Fruit fly (Drosophila melanogaster) whole organism, embryonic: ENCODE measurements around the gene CG14326.

Experiments used
- Abd-B ChIP-seq: fragments of 200-800 bp; sonication (Bioruptor generic); optimal IDR thresholded peaks from 2 replicates; lab custom pipeline; 2018; ENCODE audit warnings: missing biosample characterization, mild to moderate bottlenecking, missing genetic modification characterization, moderate library complexity
- Awh ChIP-seq: fragments of 200-800 bp; sonication (Bioruptor generic); IDR thresholded peaks from 2 replicates; pipeline ENCODE4, ENCODE4 v1.3.6; 2022; ENCODE audit warnings: missing biosample characterization, missing genetic modification characterization
- CG10267 ChIP-seq: fragments of 200-800 bp; sonication (Bioruptor generic); optimal IDR thresholded peaks from 2 replicates; lab custom pipeline; 2018; ENCODE audit warnings: missing biosample characterization, mild to moderate bottlenecking, missing genetic modification characterization, moderate library complexity
- CG10543 ChIP-seq: fragments of 200-800 bp; sonication (Bioruptor generic); optimal IDR thresholded peaks from 3 replicates; lab custom pipeline; 2017; ENCODE audit warnings: missing biosample characterization, mild to moderate bottlenecking, missing genetic modification characterization, moderate library complexity
- CG10565 ChIP-seq: fragments of 200-800 bp; sonication (Bioruptor generic); optimal IDR thresholded peaks from 3 replicates; lab custom pipeline; 2016; ENCODE audit warnings: missing biosample characterization, mild to moderate bottlenecking, missing genetic modification characterization
- CG10979 ChIP-seq: fragments of 200-800 bp; sonication (Bioruptor generic); optimal IDR thresholded peaks from 2 replicates; lab custom pipeline; 2018; ENCODE audit warnings: missing biosample characterization, mild to moderate bottlenecking, missing genetic modification characterization, moderate library complexity
- CG11504 ChIP-seq: fragments of 200-800 bp; sonication (Bioruptor generic); optimal IDR thresholded peaks from 3 replicates; lab custom pipeline; 2019; ENCODE audit warnings: missing biosample characterization, mild to moderate bottlenecking, missing genetic modification characterization, moderate library complexity
- CG12071 ChIP-seq: fragments of 200-800 bp; sonication (Bioruptor generic); optimal IDR thresholded peaks from 3 replicates; lab custom pipeline; 2018; ENCODE audit warnings: missing biosample characterization, mild to moderate bottlenecking, missing genetic modification characterization
- CG12155 ChIP-seq: fragments of 200-800 bp; sonication (Bioruptor generic); optimal IDR thresholded peaks from 3 replicates; lab custom pipeline; 2016; ENCODE audit warnings: missing biosample characterization, missing genetic modification characterization
- CG12391 ChIP-seq: fragments of 200-800 bp; sonication (Bioruptor generic); optimal IDR thresholded peaks from 3 replicates; lab custom pipeline; 2018; ENCODE audit warnings: missing biosample characterization, mild to moderate bottlenecking, missing genetic modification characterization, moderate library complexity
- CG13424 ChIP-seq: fragments of 200-800 bp; sonication (Bioruptor generic); optimal IDR thresholded peaks from 2 replicates; lab custom pipeline; 2019; ENCODE audit warnings: missing biosample characterization, mild to moderate bottlenecking, missing genetic modification characterization, moderate library complexity
- CG14710 ChIP-seq: fragments of 200-800 bp; sonication (Bioruptor generic); optimal IDR thresholded peaks from 3 replicates; lab custom pipeline; 2019; ENCODE audit warnings: missing biosample characterization, mild to moderate bottlenecking, missing genetic modification characterization, moderate library complexity
- CG15696 ChIP-seq: fragments of 200-800 bp; sonication (Bioruptor generic); optimal IDR thresholded peaks from 2 replicates; lab custom pipeline; 2019; ENCODE audit warnings: missing biosample characterization, mild to moderate bottlenecking, missing genetic modification characterization, moderate library complexity
- CG17829 ChIP-seq: fragments of 200-800 bp; optimal IDR thresholded peaks from 2 replicates; lab custom pipeline; 2019; ENCODE audit warnings: missing biosample characterization, mild to moderate bottlenecking, missing genetic modification characterization, moderate library complexity
- CG18262 ChIP-seq: fragments of 200-800 bp; optimal IDR thresholded peaks from 3 replicates; lab custom pipeline; 2019; ENCODE audit warnings: missing biosample characterization, mild to moderate bottlenecking, missing genetic modification characterization, moderate library complexity
- CG2199 ChIP-seq: fragments of 200-800 bp; sonication (Bioruptor generic); IDR thresholded peaks from 3 replicates; pipeline ENCODE4 v1.3.6; 2022; ENCODE audit warnings: missing biosample characterization, missing genetic modification characterization
- CG31441 ChIP-seq: fragments of 200-800 bp; sonication (Bioruptor generic); IDR thresholded peaks from 2 replicates; pipeline ENCODE4 v1.3.6; 2022; ENCODE audit warnings: missing biosample characterization, missing genetic modification characterization
- CG3163 ChIP-seq: fragments of 200-800 bp; sonication (Bioruptor generic); optimal IDR thresholded peaks from 3 replicates; lab custom pipeline; 2016; ENCODE audit warnings: missing biosample characterization, missing genetic modification characterization
- CG7745 ChIP-seq: fragments of 200-800 bp; sonication (Bioruptor generic); optimal IDR thresholded peaks from 2 replicates; lab custom pipeline; 2018; ENCODE audit warnings: missing biosample characterization, mild to moderate bottlenecking, missing genetic modification characterization, moderate library complexity
- CG7839 ChIP-seq: fragments of 200-800 bp; sonication (Bioruptor generic); optimal IDR thresholded peaks from 3 replicates; lab custom pipeline; 2018; ENCODE audit warnings: missing biosample characterization, mild to moderate bottlenecking, missing genetic modification characterization, moderate library complexity
- CG8924 ChIP-seq: fragments of 200-800 bp; optimal IDR thresholded peaks from 3 replicates; lab custom pipeline; 2019; ENCODE audit warnings: missing biosample characterization, mild to moderate bottlenecking, missing genetic modification characterization, moderate library complexity
- CG9727 ChIP-seq: fragments of 200-800 bp; sonication (Bioruptor generic); optimal IDR thresholded peaks from 3 replicates; lab custom pipeline; 2017; ENCODE audit warnings: missing biosample characterization, mild to moderate bottlenecking, missing genetic modification characterization
- CHES-1-like ChIP-seq: fragments of 200-800 bp; sonication (Bioruptor generic); optimal IDR thresholded peaks from 2 replicates; lab custom pipeline; 2016; ENCODE audit warnings: missing biosample characterization, missing genetic modification characterization
- CoRest ChIP-seq: fragments of 200-800 bp; sonication (Bioruptor generic); optimal IDR thresholded peaks from 3 replicates; lab custom pipeline; 2018; ENCODE audit warnings: missing biosample characterization, mild to moderate bottlenecking, missing genetic modification characterization, moderate library complexity
- D19B ChIP-seq: fragments of 200-800 bp; sonication (Bioruptor generic); optimal IDR thresholded peaks from 2 replicates; lab custom pipeline; 2017; ENCODE audit warnings: missing biosample characterization, mild to moderate bottlenecking, missing genetic modification characterization
- Dip3 ChIP-seq: fragments of 200-800 bp; sonication (Bioruptor generic); optimal IDR thresholded peaks from 3 replicates; lab custom pipeline; 2016; ENCODE audit warnings: missing biosample characterization, missing genetic modification characterization
- Ets97D ChIP-seq: fragments of 200-800 bp; sonication (Bioruptor generic); optimal IDR thresholded peaks from 3 replicates; lab custom pipeline; 2016; ENCODE audit warnings: missing biosample characterization, missing genetic modification characterization
- H15 ChIP-seq: fragments of 200-800 bp; sonication (Bioruptor generic); IDR thresholded peaks from 3 replicates; pipeline ENCODE4 v1.3.6; 2022; ENCODE audit warnings: missing biosample characterization, missing genetic modification characterization
- HLHmδ ChIP-seq: fragments of 200-800 bp; sonication (Bioruptor generic); optimal IDR thresholded peaks from 2 replicates; lab custom pipeline; 2018; ENCODE audit warnings: missing biosample characterization, mild to moderate bottlenecking, missing genetic modification characterization, moderate library complexity
- Kr ChIP-seq: fragments of 200-800 bp; sonication (Bioruptor generic); optimal IDR thresholded peaks from 2 replicates; lab custom pipeline; 2017; ENCODE audit warnings: missing biosample characterization, mild to moderate bottlenecking, missing genetic modification characterization
- PHDP ChIP-seq: fragments of 200-800 bp; sonication (Bioruptor generic); optimal IDR thresholded peaks from 3 replicates; lab custom pipeline; 2018; ENCODE audit warnings: missing biosample characterization, mild to moderate bottlenecking, missing genetic modification characterization, moderate library complexity
- Sox102F ChIP-seq: fragments of 200-800 bp; sonication (Bioruptor generic); optimal IDR thresholded peaks from 2 replicates; lab custom pipeline; 2018; ENCODE audit warnings: missing biosample characterization, mild to moderate bottlenecking, missing genetic modification characterization, moderate library complexity
- bcd ChIP-seq: fragments of 200-800 bp; sonication (Bioruptor generic); optimal IDR thresholded peaks from 2 replicates; lab custom pipeline; 2017; ENCODE audit warnings: missing biosample characterization, mild to moderate bottlenecking, missing genetic modification characterization
- bigmax ChIP-seq: fragments of 200-800 bp; sonication (Bioruptor generic); optimal IDR thresholded peaks from 2 replicates; lab custom pipeline; 2018; ENCODE audit warnings: missing biosample characterization, mild to moderate bottlenecking, missing genetic modification characterization
- dmrt11E ChIP-seq: fragments of 200-800 bp; sonication (Bioruptor generic); optimal IDR thresholded peaks from 3 replicates; lab custom pipeline; 2018; ENCODE audit warnings: missing biosample characterization, mild to moderate bottlenecking, missing genetic modification characterization, moderate library complexity
- gce ChIP-seq: fragments of 200-800 bp; sonication (Bioruptor generic); IDR thresholded peaks from 3 replicates; pipeline ENCODE4 v1.3.6; 2022; ENCODE audit warnings: missing biosample characterization, missing genetic modification characterization
- gfzf ChIP-seq: fragments of 200-800 bp; sonication (Bioruptor generic); optimal IDR thresholded peaks from 2 replicates; lab custom pipeline; 2016; ENCODE audit warnings: missing biosample characterization, mild to moderate bottlenecking, missing genetic modification characterization, moderate library complexity
- grau ChIP-seq: fragments of 200-800 bp; optimal IDR thresholded peaks from 3 replicates; lab custom pipeline; 2019; ENCODE audit warnings: missing biosample characterization, mild to moderate bottlenecking, missing genetic modification characterization, moderate library complexity
- h ChIP-seq: fragments of >200 bp; optimal IDR thresholded peaks from 2 replicates; lab custom pipeline; 2017
- jigr1 ChIP-seq: fragments of 200-800 bp; sonication (Bioruptor generic); IDR thresholded peaks from 3 replicates; pipeline ENCODE4 v1.3.6; 2022; ENCODE audit warnings: missing biosample characterization, missing genetic modification characterization
- kay ChIP-seq: fragments of 200-800 bp; sonication (Bioruptor generic); optimal IDR thresholded peaks from 2 replicates; lab custom pipeline; 2016; ENCODE audit warnings: missing biosample characterization, missing genetic modification characterization
- lola ChIP-seq, 3 experiments: fragments of >200 bp in 2 of 3; fragments of 200-800 bp in 1 of 3; sonication (Bioruptor generic) in 1 of 3; optimal IDR thresholded peaks; 2 replicates each; lab custom pipeline; 2017 to 2019; ENCODE audit warnings: missing biosample characterization in 3 of 3, missing genetic modification characterization in 3 of 3, mild to moderate bottlenecking in 1 of 3, moderate library complexity in 1 of 3
- phol ChIP-seq: fragments of 200-800 bp; sonication (Bioruptor generic); optimal IDR thresholded peaks from 3 replicates; lab custom pipeline; 2018; ENCODE audit warnings: missing biosample characterization, mild to moderate bottlenecking, missing genetic modification characterization, moderate library complexity
- pzg ChIP-seq: fragments of 200-800 bp; sonication (Bioruptor generic); optimal IDR thresholded peaks from 3 replicates; lab custom pipeline; 2018; ENCODE audit warnings: missing biosample characterization, mild to moderate bottlenecking, missing genetic modification characterization, moderate library complexity
- sc ChIP-seq, 3 experiments: fragments of >200 bp in 2 of 3; fragments of 200-800 bp in 1 of 3; sonication (Bioruptor generic) in 1 of 3; optimal IDR thresholded peaks; 2 replicates in 2 of 3; 3 replicates in 1 of 3; lab custom pipeline; 2017; ENCODE audit warnings: mild to moderate bottlenecking in 1 of 3, missing biosample characterization in 1 of 3, missing genetic modification characterization in 1 of 3, missing genetic modification reagents in 1 of 3
- schlank ChIP-seq: fragments of 200-800 bp; sonication (Bioruptor generic); optimal IDR thresholded peaks from 2 replicates; lab custom pipeline; 2018; ENCODE audit warnings: missing biosample characterization, mild to moderate bottlenecking, missing genetic modification characterization
- sd ChIP-seq: fragments of 200-800 bp; sonication (Bioruptor generic); optimal IDR thresholded peaks from 3 replicates; lab custom pipeline; 2018; ENCODE audit warnings: missing biosample characterization, mild to moderate bottlenecking, missing genetic modification characterization, moderate library complexity
- sens ChIP-seq: fragments of 200-800 bp; sonication (Bioruptor generic); peaks from one replicate; lab custom pipeline; 2016; ENCODE audit warnings: missing biosample characterization, missing genetic modification characterization
- sisA ChIP-seq: fragments of 200-800 bp; sonication (Bioruptor generic); IDR thresholded peaks from 2 replicates; pipeline ENCODE4 v1.3.6; 2022; ENCODE audit warnings: missing biosample characterization, missing genetic modification characterization
- tna ChIP-seq: fragments of 200-800 bp; sonication (Bioruptor generic); IDR thresholded peaks from 2 replicates; pipeline ENCODE4 v1.3.6; 2022; ENCODE audit warnings: missing biosample characterization, missing genetic modification characterization; ENCODE audit not compliant: partially characterized antibody

Gene CG14326

dm6 chr3R:17591831-17592230 is 27.1 kb upstream of the CG14326 start:
- TF ChIP-seq kay (GFP tag; lab: Kevin White, UChicago) (no peak), CG18262 (tag; lab: Kevin White, UChicago) (peak; percentile 41), Abd-B (no peak), CG12391 (peak; percentile 22), sens (GFP tag; lab: Kevin White, UChicago) (peak; percentile 77), H15 (no peak), Sox102F (GFP tag; lab: Kevin White, UChicago) (peak; percentile 8), phol (tag; lab: Kevin White, UChicago) (peak; percentile 48), sd (tag; lab: Kevin White, UChicago) (no peak), Kr (GFP tag; lab: Kevin White, UChicago) (no peak), h (lab: Kevin White, UChicago) (no peak), tna (GFP tag; lab: Robert Waterston, UW) (no peak), D19B (GFP tag; lab: Kevin White, UChicago) (no peak), CG17829 (tag; lab: Kevin White, UChicago) (peak; percentile 12), sisA (GFP tag; lab: Robert Waterston, UW) (0 out of 2 replicates have a peak, but pooled peaks have one; percentile 19), CG12155 (GFP tag; lab: Kevin White, UChicago) (no peak), CG3163 (GFP tag; lab: Kevin White, UChicago) (no peak), gce (GFP tag; lab: Robert Waterston, UW) (no peak), sc (optimal IDR thresholded peaks at IDR 0.05; lab: Kevin White, UChicago) (no peak), sc (GFP tag; optimal IDR thresholded peaks at IDR 0.05; lab: Kevin White, UChicago) (no peak), PHDP (tag; lab: Kevin White, UChicago) (no peak), gfzf (GFP tag; lab: Kevin White, UChicago) (no peak), CG10543 (GFP tag; lab: Kevin White, UChicago) (no peak), jigr1 (GFP tag; lab: Robert Waterston, UW) (no peak), CG7745 (tag; lab: Kevin White, UChicago) (no peak), CG14710 (tag; lab: Kevin White, UChicago) (peak; percentile 16), grau (tag; lab: Kevin White, UChicago) (no peak), Dip3 (no peak), bcd (GFP tag; lab: Kevin White, UChicago) (no peak), pzg (GFP tag; lab: Kevin White, UChicago) (no peak), CG13424 (peak; percentile 11), CG12071 (no peak), Ets97D (GFP tag; lab: Kevin White, UChicago) (no peak), CoRest (tag; lab: Kevin White, UChicago) (peak; percentile 10), CG15696 (tag; lab: Kevin White, UChicago) (peak; percentile 4), CG10267 (peak; percentile 9), CG10979 (tag; lab: Kevin White, UChicago) (peak; percentile 40), CG11504 (tag; lab: Kevin White, UChicago) (peak; percentile 54), bigmax (GFP tag; lab: Kevin White, UChicago) (no peak), HLHmδ (GFP tag; lab: Kevin White, UChicago) (no peak), CG31441 (GFP tag; lab: Robert Waterston, UW) (0 out of 2 replicates have a peak, but pooled peaks have one; percentile 13), schlank (tag; lab: Kevin White, UChicago) (no peak), Awh (GFP tag; lab: Robert Waterston, UW) (peak; percentile 58; the same call in 1 of the 2 replicates), dmrt11E (peak; percentile 42), CG9727 (peak; percentile 16), CG10565 (GFP tag; lab: Kevin White, UChicago) (no peak), CG8924 (tag; lab: Kevin White, UChicago) (peak; percentile 7), CHES-1-like (GFP tag; lab: Kevin White, UChicago) (no peak), CG7839 (tag; lab: Kevin White, UChicago) (peak; percentile 31), CG2199 (no peak), lola (GFP tag; optimal IDR thresholded peaks at IDR 0.05; lab: Kevin White, UChicago) (peak in 1 of 3 experiments; percentile 16)
